Worm (Caenorhabditis elegans) whole organism, mixed stage, embryonic: Measurements from ENCODE around the gene capg-2.

Experiments used
- M03D4.4 ChIP-seq: sonication (generic microtip); optimal IDR thresholded peaks from 2 replicates; lab custom pipeline; 2017; ENCODE audit warnings: mild to moderate bottlenecking, missing genetic modification characterization, missing compliant biosample characterization
- bed-3 ChIP-seq: fragments of 200-800 bp; sonication (Bioruptor generic); optimal IDR thresholded peaks from 3 replicates; lab custom pipeline; 2018; ENCODE audit warnings: mild to moderate bottlenecking, missing genetic modification characterization, moderate library complexity, missing compliant biosample characterization
- blmp-1 ChIP-seq: fragments of 150-350 bp; optimal IDR thresholded peaks from 2 replicates; lab custom pipeline; 2014; ENCODE audit warnings: missing biosample characterization, missing genetic modification characterization
- ceh-39 ChIP-seq: fragments of 150-350 bp; optimal IDR thresholded peaks from 2 replicates; lab custom pipeline; 2014; ENCODE audit warnings: missing biosample characterization, missing genetic modification characterization
- ceh-83 ChIP-seq: fragments of 200-800 bp; sonication (Bioruptor generic); optimal IDR thresholded peaks from 2 replicates; lab custom pipeline; 2018; ENCODE audit warnings: mild to moderate bottlenecking, missing genetic modification characterization, missing compliant biosample characterization
- ces-1 ChIP-seq: fragments of 150-350 bp; optimal IDR thresholded peaks from 2 replicates; lab custom pipeline; 2014; ENCODE audit warnings: missing biosample characterization, missing genetic modification reagents, missing genetic modification characterization
- drap-1 ChIP-seq: fragments of 200-800 bp; sonication (Bioruptor generic); optimal IDR thresholded peaks from 3 replicates; lab custom pipeline; 2018; ENCODE audit warnings: mild to moderate bottlenecking, missing genetic modification characterization, missing compliant biosample characterization
- elt-1 ChIP-seq: sonication (generic microtip); optimal IDR thresholded peaks from 2 replicates; lab custom pipeline; 2017; ENCODE audit warnings: missing genetic modification characterization, mild to moderate bottlenecking, missing compliant biosample characterization, antibody characterized with exemption, moderate library complexity, borderline replicate concordance; ENCODE audit not compliant: insufficient read depth
- flh-1 ChIP-seq: fragments of 200-800 bp; sonication (Bioruptor generic); optimal IDR thresholded peaks from 2 replicates; lab custom pipeline; 2018; ENCODE audit warnings: mild to moderate bottlenecking, missing genetic modification characterization, moderate library complexity, missing compliant biosample characterization
- hlh-1 ChIP-seq: fragments of 150-350 bp; optimal IDR thresholded peaks from 2 replicates; lab custom pipeline; 2014; ENCODE audit warnings: missing biosample characterization, missing genetic modification reagents, missing genetic modification characterization
- lin-13 ChIP-seq: fragments of 150-350 bp; optimal IDR thresholded peaks from 2 replicates; lab custom pipeline; 2014; ENCODE audit warnings: missing biosample characterization, missing genetic modification characterization
- lin-32 ChIP-seq: fragments of 200-800 bp; sonication (Bioruptor generic); optimal IDR thresholded peaks from 2 replicates; lab custom pipeline; 2018; ENCODE audit warnings: mild to moderate bottlenecking, missing genetic modification characterization, missing compliant biosample characterization
- lsy-2 ChIP-seq: fragments of 150-350 bp; optimal IDR thresholded peaks from 2 replicates; lab custom pipeline; 2014; ENCODE audit warnings: missing biosample characterization, missing genetic modification characterization
- mep-1 ChIP-seq: fragments of 150-350 bp; optimal IDR thresholded peaks from 2 replicates; lab custom pipeline; 2017; ENCODE audit warnings: missing biosample characterization, missing genetic modification reagents, missing genetic modification characterization, inconsistent platforms
- mls-2 ChIP-seq: sonication (generic microtip); optimal IDR thresholded peaks from 2 replicates; lab custom pipeline; 2016; ENCODE audit warnings: mild to moderate bottlenecking, missing genetic modification characterization, moderate library complexity, missing compliant biosample characterization
- nhr-237 ChIP-seq: fragments of 150-350 bp; optimal IDR thresholded peaks from 2 replicates; lab custom pipeline; 2014; ENCODE audit warnings: missing biosample characterization, missing genetic modification characterization
- nhr-28 ChIP-seq: fragments of 150-350 bp; optimal IDR thresholded peaks from 2 replicates; lab custom pipeline; 2014; ENCODE audit warnings: missing biosample characterization, missing genetic modification characterization
- nhr-76 ChIP-seq: sonication (generic microtip); optimal IDR thresholded peaks from 2 replicates; lab custom pipeline; 2017; ENCODE audit warnings: missing biosample characterization, missing genetic modification characterization
- pha-4 ChIP-seq: fragments of 150-350 bp; optimal IDR thresholded peaks from 2 replicates; lab custom pipeline; 2018; ENCODE audit warnings: missing biosample characterization, missing genetic modification reagents, missing genetic modification characterization
- sem-2 ChIP-seq: fragments of 200-800 bp; sonication (Bioruptor generic); optimal IDR thresholded peaks from 2 replicates; lab custom pipeline; 2018; ENCODE audit warnings: mild to moderate bottlenecking, missing genetic modification characterization, missing compliant biosample characterization
- snpc-4 ChIP-seq: fragments of 150-350 bp; optimal IDR thresholded peaks from 2 replicates; lab custom pipeline; 2014; ENCODE audit warnings: missing biosample characterization, missing genetic modification characterization
- sptf-1 ChIP-seq: sonication (generic microtip); optimal IDR thresholded peaks from 2 replicates; lab custom pipeline; 2017; ENCODE audit warnings: mild to moderate bottlenecking, missing genetic modification characterization, moderate library complexity, missing compliant biosample characterization
- tbx-8 ChIP-seq: fragments of 200-800 bp; sonication (Bioruptor generic); optimal IDR thresholded peaks from 2 replicates; lab custom pipeline; 2018; ENCODE audit warnings: mild to moderate bottlenecking, missing genetic modification characterization, moderate library complexity, missing compliant biosample characterization
- unc-120 ChIP-seq: sonication (generic microtip); optimal IDR thresholded peaks from 2 replicates; lab custom pipeline; 2017; ENCODE audit warnings: missing genetic modification characterization, missing compliant biosample characterization; ENCODE audit not compliant: poor library complexity, severe bottlenecking
- unc-39 ChIP-seq: fragments of 150-350 bp; optimal IDR thresholded peaks from 2 replicates; lab custom pipeline; 2014; ENCODE audit warnings: missing biosample characterization, missing genetic modification characterization
- unc-62 ChIP-seq: fragments of 150-350 bp; optimal IDR thresholded peaks from 2 replicates; lab custom pipeline; 2014; ENCODE audit warnings: missing biosample characterization, missing genetic modification reagents, missing genetic modification characterization
- zip-8 ChIP-seq: fragments of 150-350 bp; optimal IDR thresholded peaks from 2 replicates; lab custom pipeline; 2014; ENCODE audit warnings: missing biosample characterization, missing genetic modification characterization

Gene capg-2

ce11 chrV:12317080-12317479 lies 45.4 kb downstream of the capg-2 start, which contains the start of gene R04F11.3:
Gene R04F11.3 (minus strand): TSS chrV:12317180.
- TF ChIP-seq tbx-8, result no peak
- no peak for TF ChIP-seq hlh-1
- no peak for TF ChIP-seq flh-1 (GFP tag; lab: Kevin White, UChicago)
- no peak for TF ChIP-seq M03D4.4 (tag; lab: Kevin White, UChicago)
- TF ChIP-seq nhr-28 (tag; lab: Kevin White, UChicago), result no peak
- TF ChIP-seq sem-2 (GFP tag; lab: Kevin White, UChicago), result no peak
- no peak for TF ChIP-seq pha-4
- TF ChIP-seq zip-8 (tag; lab: Kevin White, UChicago), result no peak
- no peak for TF ChIP-seq lin-32 (GFP tag; lab: Kevin White, UChicago)
- TF ChIP-seq unc-120 (tag; lab: Kevin White, UChicago), result no peak
- no peak for TF ChIP-seq ces-1

DNA sequence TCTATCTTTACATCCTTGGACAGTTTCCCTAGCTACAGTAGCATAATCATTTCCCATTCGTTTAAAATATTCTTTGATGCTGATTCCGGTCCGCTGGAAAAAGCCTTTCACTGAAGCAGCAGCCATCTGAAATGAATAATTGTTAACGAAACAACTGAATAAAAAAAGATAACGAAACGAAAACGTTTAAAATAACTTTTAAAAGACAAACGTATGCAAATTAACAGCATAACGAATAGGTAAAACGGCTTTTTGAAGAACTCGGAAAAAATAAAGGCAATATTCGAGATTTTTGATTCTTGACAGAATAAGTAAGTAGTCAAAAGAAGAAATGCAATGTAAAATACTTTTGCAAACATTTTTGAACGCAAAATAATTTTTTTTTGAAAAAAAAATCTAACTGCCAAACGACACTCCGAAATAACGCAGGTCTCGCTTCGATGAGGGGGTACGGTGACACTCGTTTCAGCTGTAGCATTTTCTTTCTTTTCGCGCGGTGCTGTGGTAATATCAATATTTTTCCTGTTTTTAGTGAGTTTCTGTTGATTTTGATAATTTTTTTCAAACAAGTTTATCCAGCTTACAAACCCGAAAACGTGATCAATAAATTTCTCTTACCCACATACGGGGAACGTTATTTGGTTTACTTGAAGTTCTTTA lies 46.4 kb downstream of the capg-2 start, which contains the start of the genes R04F11.5 and R04F11.2:
R04F11.5 (minus strand) TSS at position 126 of the 660 bp plus-strand sequence.
R04F11.2 (plus strand) TSS at position 488 of the 660 bp plus-strand sequence.
- TF ChIP-seq mep-1, result peak; percentile 90
- no peak for TF ChIP-seq ceh-83 (GFP tag; lab: Kevin White, UChicago)
- no peak for TF ChIP-seq elt-1 (tag; lab: Kevin White, UChicago)
- TF ChIP-seq lin-13 (tag; lab: Kevin White, UChicago), result peak; percentile 55
- peak; percentile 41 for TF ChIP-seq ceh-39
- peak; percentile 98 for TF ChIP-seq lsy-2 (tag; lab: Kevin White, UChicago)
- TF ChIP-seq pha-4, result peak; percentile 69
- TF ChIP-seq nhr-76 (tag; lab: Kevin White, UChicago), result no peak
- TF ChIP-seq lin-32 (GFP tag; lab: Kevin White, UChicago), result no peak
- TF ChIP-seq nhr-237 (tag; lab: Kevin White, UChicago), result peak; percentile 79
- peak; percentile 31 for TF ChIP-seq unc-62
- peak; percentile 47 for TF ChIP-seq hlh-1
- peak; percentile 52 for TF ChIP-seq ces-1
- peak; percentile 3 for TF ChIP-seq sptf-1
- TF ChIP-seq snpc-4 (tag; lab: Kevin White, UChicago), result no peak

DNA sequence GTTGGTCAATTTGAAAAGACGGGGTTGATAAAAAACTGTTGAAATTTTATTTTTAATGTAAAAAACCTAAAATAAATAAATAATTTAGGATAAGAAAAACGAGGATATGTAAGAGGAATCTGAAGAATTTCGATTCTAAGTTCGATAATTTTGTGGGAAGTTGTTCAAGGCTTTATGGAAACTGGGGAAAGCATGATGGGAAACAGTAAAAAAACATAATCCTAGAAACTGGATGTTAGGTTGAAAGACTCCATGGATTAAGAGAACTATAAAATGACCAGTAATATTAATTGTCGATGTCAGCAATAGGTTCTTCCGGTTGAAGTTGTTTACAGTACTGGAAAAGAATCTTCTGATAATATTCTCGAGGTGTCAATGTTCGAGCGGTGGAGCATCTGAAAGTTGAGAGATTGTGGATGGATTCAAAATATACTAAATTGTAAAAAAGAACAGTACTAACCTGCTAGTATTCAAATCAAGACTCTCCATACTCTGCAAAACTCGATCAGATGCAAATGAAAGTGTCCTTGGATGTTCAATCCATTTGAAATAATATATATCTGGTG lies 48.7 kb downstream of the capg-2 start:
- no peak for TF ChIP-seq unc-39 (tag; lab: Kevin White, UChicago)
- no peak for TF ChIP-seq unc-62
- TF ChIP-seq drap-1 (GFP tag; lab: Kevin White, UChicago), result no peak
- no peak for TF ChIP-seq sptf-1
- no peak for TF ChIP-seq nhr-28 (tag; lab: Kevin White, UChicago)
- TF ChIP-seq snpc-4 (tag; lab: Kevin White, UChicago), result no peak
- no peak for TF ChIP-seq M03D4.4 (tag; lab: Kevin White, UChicago)
- TF ChIP-seq ceh-83 (GFP tag; lab: Kevin White, UChicago), result no peak
- no peak for TF ChIP-seq elt-1 (tag; lab: Kevin White, UChicago)
- no peak for TF ChIP-seq bed-3 (GFP tag; lab: Kevin White, UChicago)
- TF ChIP-seq mls-2 (tag; lab: Kevin White, UChicago), result no peak
- no peak for TF ChIP-seq unc-120 (tag; lab: Kevin White, UChicago)
- TF ChIP-seq ces-1, result no peak
- no peak for TF ChIP-seq lsy-2 (tag; lab: Kevin White, UChicago)
- no peak for TF ChIP-seq blmp-1
- no peak for TF ChIP-seq zip-8 (tag; lab: Kevin White, UChicago)
- TF ChIP-seq lin-32 (GFP tag; lab: Kevin White, UChicago), result no peak
